Fruit fly (Drosophila melanogaster) whole organism, embryonic: ENCODE results near the gene CG12123.

Experiments used
- BEAF-32 ChIP-seq: fragments of 200-800 bp; sonication (Bioruptor generic); optimal IDR thresholded peaks from 3 replicates; lab custom pipeline; 2017; ENCODE audit warnings: missing biosample characterization, missing genetic modification characterization, mild to moderate bottlenecking, moderate library complexity, missing genetic modification reagents
- Bteb2 ChIP-seq: fragments of 200-800 bp; sonication (Bioruptor generic); optimal IDR thresholded peaks from 2 replicates; lab custom pipeline; 2016; ENCODE audit warnings: missing biosample characterization, missing genetic modification characterization
- CG1024 ChIP-seq: fragments of 200-800 bp; sonication (Bioruptor generic); IDR thresholded peaks from 2 replicates; pipeline ENCODE4 v1.3.6; 2022; ENCODE audit warnings: missing biosample characterization, missing genetic modification characterization
- CG10462 ChIP-seq: fragments of 200-800 bp; sonication (Bioruptor generic); optimal IDR thresholded peaks from 2 replicates; lab custom pipeline; 2016; ENCODE audit warnings: missing biosample characterization, missing genetic modification characterization
- CG10979 ChIP-seq: fragments of 200-800 bp; sonication (Bioruptor generic); optimal IDR thresholded peaks from 2 replicates; lab custom pipeline; 2018; ENCODE audit warnings: missing biosample characterization, mild to moderate bottlenecking, missing genetic modification characterization, moderate library complexity
- CG12155 ChIP-seq: fragments of 200-800 bp; sonication (Bioruptor generic); optimal IDR thresholded peaks from 3 replicates; lab custom pipeline; 2016; ENCODE audit warnings: missing biosample characterization, missing genetic modification characterization
- CG13775 ChIP-seq: fragments of 200-800 bp; sonication (Bioruptor generic); optimal IDR thresholded peaks from 3 replicates; lab custom pipeline; 2017; ENCODE audit warnings: missing biosample characterization, mild to moderate bottlenecking, missing genetic modification characterization
- CG15479 ChIP-seq: fragments of 200-800 bp; sonication (Bioruptor generic); optimal IDR thresholded peaks from 3 replicates; lab custom pipeline; 2019; ENCODE audit warnings: missing biosample characterization, mild to moderate bottlenecking, missing genetic modification characterization, moderate library complexity
- CG15601 ChIP-seq: fragments of 200-800 bp; sonication (Bioruptor generic); optimal IDR thresholded peaks from 3 replicates; lab custom pipeline; 2019; ENCODE audit warnings: missing biosample characterization, mild to moderate bottlenecking, missing genetic modification characterization, moderate library complexity
- CG17802 ChIP-seq: fragments of 200-800 bp; sonication (Bioruptor generic); optimal IDR thresholded peaks from 2 replicates; lab custom pipeline; 2018; ENCODE audit warnings: missing biosample characterization, mild to moderate bottlenecking, missing genetic modification characterization, moderate library complexity
- CG18599 ChIP-seq: fragments of 200-800 bp; sonication (Bioruptor generic); optimal IDR thresholded peaks from 3 replicates; lab custom pipeline; 2017; ENCODE audit warnings: missing biosample characterization, missing genetic modification characterization, mild to moderate bottlenecking, moderate library complexity, missing genetic modification reagents
- CG3065 ChIP-seq: fragments of 200-800 bp; sonication (Bioruptor generic); optimal IDR thresholded peaks from 2 replicates; lab custom pipeline; 2016; ENCODE audit warnings: missing biosample characterization, missing genetic modification characterization
- CG32532 ChIP-seq: fragments of 200-800 bp; sonication (Bioruptor generic); IDR thresholded peaks from 2 replicates; pipeline ENCODE4 v1.3.6; 2022; ENCODE audit warnings: missing biosample characterization, missing genetic modification characterization
- CG32767 ChIP-seq: fragments of 200-800 bp; sonication (Bioruptor generic); IDR thresholded peaks from 2 replicates; pipeline ENCODE4 v1.3.6; 2022; ENCODE audit warnings: missing biosample characterization, missing genetic modification characterization
- CG34224 ChIP-seq: fragments of 200-800 bp; sonication (Bioruptor generic); IDR thresholded peaks from 3 replicates; pipeline ENCODE4 v1.3.6; 2022; ENCODE audit warnings: missing biosample characterization, missing genetic modification characterization; ENCODE audit not compliant: partially characterized antibody
- CG43689 ChIP-seq: fragments of 200-800 bp; sonication (Bioruptor generic); IDR thresholded peaks from 2 replicates; pipeline ENCODE4 v1.3.6; 2022; ENCODE audit warnings: missing biosample characterization, missing genetic modification characterization
- CG6683 ChIP-seq: fragments of 200-800 bp; sonication (Bioruptor generic); optimal IDR thresholded peaks from 2 replicates; lab custom pipeline; 2017; ENCODE audit warnings: missing biosample characterization, mild to moderate bottlenecking, missing genetic modification characterization, missing genetic modification reagents
- CG6813 ChIP-seq: fragments of 200-800 bp; sonication (Bioruptor generic); optimal IDR thresholded peaks from 2 replicates; lab custom pipeline; 2017; ENCODE audit warnings: missing biosample characterization, missing genetic modification characterization, mild to moderate bottlenecking, moderate library complexity, missing genetic modification reagents
- CG7963 ChIP-seq: fragments of 200-800 bp; sonication (Bioruptor generic); IDR thresholded peaks from 3 replicates; pipeline ENCODE4 v1.3.6; 2022; ENCODE audit warnings: missing biosample characterization, missing genetic modification characterization; ENCODE audit not compliant: partially characterized antibody
- CG8944 ChIP-seq: fragments of 200-800 bp; sonication (Bioruptor generic); optimal IDR thresholded peaks from 3 replicates; lab custom pipeline; 2016; ENCODE audit warnings: missing biosample characterization, missing genetic modification characterization
- CG9932 ChIP-seq: fragments of 200-800 bp; sonication (Bioruptor generic); IDR thresholded peaks from 2 replicates; pipeline ENCODE4 v1.3.6; 2022; ENCODE audit warnings: missing biosample characterization, missing genetic modification characterization
- D19A ChIP-seq: fragments of 200-800 bp; optimal IDR thresholded peaks from 3 replicates; lab custom pipeline; 2019; ENCODE audit warnings: missing biosample characterization, mild to moderate bottlenecking, missing genetic modification characterization, moderate library complexity
- Dip3 ChIP-seq: fragments of 200-800 bp; sonication (Bioruptor generic); optimal IDR thresholded peaks from 3 replicates; lab custom pipeline; 2016; ENCODE audit warnings: missing biosample characterization, missing genetic modification characterization
- Ets65A ChIP-seq: fragments of 200-800 bp; sonication (Bioruptor generic); peaks from one replicate; lab custom pipeline; 2016; ENCODE audit warnings: missing biosample characterization, missing genetic modification characterization
- Gug ChIP-seq: fragments of 200-800 bp; sonication (Bioruptor generic); IDR thresholded peaks from 4 replicates; pipeline ENCODE4 v1.3.6; 2022; ENCODE audit warnings: missing biosample characterization, missing genetic modification characterization
- Hr3 ChIP-seq: fragments of 200-800 bp; sonication (Bioruptor generic); optimal IDR thresholded peaks from 3 replicates; lab custom pipeline; 2016; ENCODE audit warnings: missing biosample characterization, missing genetic modification characterization
- Meics ChIP-seq: fragments of 200-800 bp; sonication (Bioruptor generic); optimal IDR thresholded peaks from 2 replicates; lab custom pipeline; 2017; ENCODE audit warnings: missing biosample characterization, mild to moderate bottlenecking, missing genetic modification characterization
- NC2β ChIP-seq: fragments of 200-800 bp; sonication (Bioruptor generic); optimal IDR thresholded peaks from 2 replicates; lab custom pipeline; 2016; ENCODE audit warnings: missing biosample characterization, missing genetic modification characterization
- Rfx ChIP-seq: fragments of 200-800 bp; sonication (Bioruptor generic); IDR thresholded peaks from 2 replicates; pipeline ENCODE4 v1.3.6; 2022; ENCODE audit warnings: missing biosample characterization, missing genetic modification characterization
- Sry-δ ChIP-seq: fragments of 200-800 bp; sonication (Bioruptor generic); optimal IDR thresholded peaks from 2 replicates; lab custom pipeline; 2016; ENCODE audit warnings: missing biosample characterization, missing genetic modification characterization
- Usf ChIP-seq: fragments of 200-800 bp; sonication (Bioruptor generic); optimal IDR thresholded peaks from 2 replicates; lab custom pipeline; 2017; ENCODE audit warnings: missing genotype, missing biosample characterization, missing genetic modification characterization
- Xrp1 ChIP-seq: fragments of 200-800 bp; sonication (Bioruptor generic); IDR thresholded peaks from 2 replicates; pipeline ENCODE4 v1.3.6; 2022; ENCODE audit warnings: missing biosample characterization, missing genetic modification characterization
- cg ChIP-seq: fragments of 200-800 bp; sonication (Bioruptor generic); optimal IDR thresholded peaks from 3 replicates; lab custom pipeline; 2019; ENCODE audit warnings: missing biosample characterization, mild to moderate bottlenecking, missing genetic modification characterization, moderate library complexity
- chm ChIP-seq: fragments of 200-800 bp; sonication (Bioruptor generic); IDR thresholded peaks from 2 replicates; pipeline ENCODE4 v1.3.6; 2022; ENCODE audit warnings: missing biosample characterization, missing genetic modification characterization
- ci ChIP-seq: fragments of 200-800 bp; sonication (Bioruptor generic); IDR thresholded peaks from 3 replicates; pipeline ENCODE4 v1.3.6; 2022; ENCODE audit warnings: missing biosample characterization, missing genetic modification characterization
- croc ChIP-seq: fragments of 200-800 bp; sonication (Bioruptor generic); conservative IDR thresholded peaks from 3 replicates; pipeline ENCODE4 v1.3.6; 2022; ENCODE audit warnings: missing biosample characterization, missing genetic modification characterization
- gcm ChIP-seq: fragments of 200-800 bp; sonication (Bioruptor generic); optimal IDR thresholded peaks from 2 replicates; lab custom pipeline; 2019; ENCODE audit warnings: missing biosample characterization, mild to moderate bottlenecking, missing genetic modification characterization, moderate library complexity
- gem ChIP-seq: fragments of 200-800 bp; sonication (Bioruptor generic); optimal IDR thresholded peaks from 2 replicates; lab custom pipeline; 2019; ENCODE audit warnings: missing biosample characterization, mild to moderate bottlenecking, missing genetic modification characterization, moderate library complexity
- h ChIP-seq: fragments of >200 bp; optimal IDR thresholded peaks from 2 replicates; lab custom pipeline; 2017
- lmd ChIP-seq: fragments of 200-800 bp; sonication (Bioruptor generic); IDR thresholded peaks from 2 replicates; pipeline ENCODE4 v1.3.6; 2022; ENCODE audit warnings: missing biosample characterization, missing genetic modification characterization
- lov ChIP-seq, 2 experiments: fragments of 200-800 bp in 1 of 2; fragments of >200 bp in 1 of 2; sonication (Bioruptor generic) in 1 of 2; IDR thresholded peaks in 1 of 2; optimal IDR thresholded peaks in 1 of 2; 2 replicates in 1 of 2; 3 replicates in 1 of 2; pipeline versions ENCODE4 v1.3.6 to Lab custom; 2017 to 2022; ENCODE audit warnings: missing biosample characterization in 1 of 2, missing genetic modification characterization in 1 of 2
- org-1 ChIP-seq: fragments of 200-800 bp; sonication (Bioruptor generic); optimal IDR thresholded peaks from 2 replicates; lab custom pipeline; 2017; ENCODE audit warnings: missing biosample characterization, missing genetic modification characterization
- p53 ChIP-seq: fragments of 200-800 bp; sonication (Bioruptor generic); optimal IDR thresholded peaks from 2 replicates; lab custom pipeline; 2016; ENCODE audit warnings: missing biosample characterization, missing genetic modification characterization
- peb ChIP-seq: fragments of 200-800 bp; sonication (Bioruptor generic); IDR thresholded peaks from 2 replicates; pipeline ENCODE4 v1.3.6; 2022; ENCODE audit warnings: missing biosample characterization, missing genetic modification characterization
- repo ChIP-seq: fragments of 200-800 bp; sonication (Bioruptor generic); optimal IDR thresholded peaks from 2 replicates; lab custom pipeline; 2016; ENCODE audit warnings: missing biosample characterization, missing genetic modification characterization
- sob ChIP-seq: fragments of 200-800 bp; sonication (Bioruptor generic); IDR thresholded peaks from 2 replicates; pipeline ENCODE4 v1.3.6; 2022; ENCODE audit warnings: missing biosample characterization, missing genetic modification characterization
- ttk ChIP-seq: fragments of 200-800 bp; sonication (Bioruptor generic); IDR thresholded peaks from 2 replicates; pipeline ENCODE4 v2.1.2; 2022; ENCODE audit warnings: missing biosample characterization, missing genetic modification characterization
- unpg ChIP-seq: fragments of 200-800 bp; sonication (Bioruptor generic); optimal IDR thresholded peaks from 3 replicates; lab custom pipeline; 2018; ENCODE audit warnings: missing biosample characterization, mild to moderate bottlenecking, missing genetic modification characterization, moderate library complexity
- vfl ChIP-seq: fragments of 200-800 bp; sonication (Bioruptor generic); optimal IDR thresholded peaks from 2 replicates; lab custom pipeline; 2016; ENCODE audit warnings: missing biosample characterization, missing genetic modification characterization
- wdn ChIP-seq: fragments of 200-800 bp; sonication (Bioruptor generic); IDR thresholded peaks from 2 replicates; pipeline ENCODE4 v1.3.6; 2022; ENCODE audit warnings: missing biosample characterization, missing genetic modification characterization

Gene CG12123

DNA sequence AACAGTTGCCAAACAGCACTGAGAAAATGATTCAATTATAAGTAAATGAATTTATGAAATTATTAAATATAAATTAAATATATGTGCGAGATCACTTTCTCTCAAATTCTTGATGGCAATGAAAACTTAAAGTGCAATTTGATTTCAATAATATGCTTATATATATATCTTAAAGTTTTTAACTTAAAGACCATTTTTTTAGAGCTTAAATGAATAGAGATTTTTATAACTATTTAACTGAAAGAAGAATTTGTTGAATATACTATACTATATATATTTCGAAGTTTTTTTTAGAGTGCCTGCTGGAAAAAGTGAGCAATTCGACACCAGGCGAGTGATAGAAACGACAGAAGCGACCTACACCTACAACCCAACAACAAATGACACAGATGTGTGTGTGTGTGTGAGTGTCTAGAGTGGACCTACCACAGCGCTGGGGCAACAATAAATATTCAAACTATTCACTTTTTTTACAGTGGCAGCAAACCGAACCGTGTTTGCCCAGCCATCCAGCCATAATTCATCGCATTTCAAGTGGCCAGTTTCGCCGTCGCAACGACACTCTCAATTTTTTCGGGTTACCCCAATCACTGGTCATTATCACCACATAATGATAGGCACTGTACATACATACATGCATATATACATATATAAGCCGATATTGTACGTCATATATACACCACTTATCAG lies 2.9 kb upstream of the CG12123 start (continued):
- peak; percentile 2 for TF ChIP-seq CG12155 (GFP tag; lab: Kevin White, UChicago)
- no peak for TF ChIP-seq wdn (GFP tag; lab: Robert Waterston, UW)
- TF ChIP-seq CG1024 (GFP tag; lab: Robert Waterston, UW): no peak
- TF ChIP-seq croc (GFP tag; lab: Robert Waterston, UW): peak; percentile 51; the same call in 2 of the 3 replicates
- TF ChIP-seq gcm (GFP tag; lab: Kevin White, UChicago): peak; percentile 73
- TF ChIP-seq CG17802: no peak
- TF ChIP-seq ttk (GFP tag; lab: Robert Waterston, UW): no peak
- peak; percentile 22 for TF ChIP-seq Meics (GFP tag; lab: Kevin White, UChicago)
- no peak for TF ChIP-seq CG3065 (GFP tag; lab: Kevin White, UChicago)
- 0 out of 2 replicates have a peak, but pooled peaks have one; percentile 51 for TF ChIP-seq chm (GFP tag; lab: Robert Waterston, UW)
- TF ChIP-seq org-1 (GFP tag; lab: Kevin White, UChicago): peak; percentile 7
- TF ChIP-seq CG15479 (GFP tag; lab: Kevin White, UChicago): no peak
- TF ChIP-seq unpg (GFP tag; lab: Kevin White, UChicago): peak; percentile 63
- peak; percentile 54 for TF ChIP-seq cg (GFP tag; lab: Kevin White, UChicago)
- peak; percentile 45 for TF ChIP-seq Hr3
- TF ChIP-seq CG18599 (GFP tag; lab: Kevin White, UChicago): peak; percentile 37
- TF ChIP-seq repo (GFP tag; lab: Kevin White, UChicago): no peak
- peak; percentile 40 for TF ChIP-seq CG9932 (GFP tag; lab: Robert Waterston, UW)
- TF ChIP-seq Gug (GFP tag; lab: Robert Waterston, UW): no peak
- no peak for TF ChIP-seq peb (GFP tag; lab: Robert Waterston, UW)
- peak; percentile 75 for TF ChIP-seq ci (GFP tag; lab: Robert Waterston, UW)
- TF ChIP-seq p53 (GFP tag; lab: Kevin White, UChicago): no peak
- TF ChIP-seq D19A (tag; lab: Kevin White, UChicago): peak; percentile 77
- TF ChIP-seq CG6813 (GFP tag; lab: Kevin White, UChicago): no peak
- TF ChIP-seq gem (tag; lab: Kevin White, UChicago): peak; percentile 89
- TF ChIP-seq CG7963 (GFP tag; lab: Robert Waterston, UW): no peak
- peak; percentile 86 for TF ChIP-seq CG10979 (tag; lab: Kevin White, UChicago)
- no peak for TF ChIP-seq CG43689 (GFP tag; lab: Robert Waterston, UW)
- TF ChIP-seq CG32532 (GFP tag; lab: Robert Waterston, UW): no peak
- no peak for TF ChIP-seq sob
- TF ChIP-seq CG13775 (GFP tag; lab: Kevin White, UChicago): peak; percentile 45
- peak; percentile 66 for TF ChIP-seq Xrp1 (GFP tag; lab: Robert Waterston, UW)
- no peak for TF ChIP-seq Bteb2
- TF ChIP-seq CG8944: no peak
- no peak for TF ChIP-seq lov (optimal IDR thresholded peaks at IDR 0.05; lab: Kevin White, UChicago)
- TF ChIP-seq lov (GFP tag; IDR thresholded peaks at IDR 0.05; lab: Robert Waterston, UW): no peak
- no peak for TF ChIP-seq vfl
- peak; percentile 11 for TF ChIP-seq Usf (GFP tag; lab: Kevin White, UChicago)
- TF ChIP-seq CG34224: no peak
- peak; percentile 61 for TF ChIP-seq CG15601 (tag; lab: Kevin White, UChicago)
- TF ChIP-seq Sry-δ (GFP tag; lab: Kevin White, UChicago): no peak
- peak; percentile 7 for TF ChIP-seq BEAF-32
- no peak for TF ChIP-seq CG32767 (GFP tag; lab: Robert Waterston, UW)
- no peak for TF ChIP-seq NC2β (GFP tag; lab: Kevin White, UChicago)
- no peak for TF ChIP-seq Ets65A (GFP tag; lab: Kevin White, UChicago)
- no peak for TF ChIP-seq Dip3
- TF ChIP-seq CG6683 (GFP tag; lab: Kevin White, UChicago): no peak
- peak; percentile 60 for TF ChIP-seq Rfx (GFP tag; lab: Robert Waterston, UW)
- no peak for TF ChIP-seq CG10462 (GFP tag; lab: Kevin White, UChicago)
- TF ChIP-seq h (lab: Kevin White, UChicago): no peak
- peak; percentile 24; the same call in 1 of the 2 replicates for TF ChIP-seq lmd (GFP tag; lab: Robert Waterston, UW)
